Fruit fly (Drosophila melanogaster) whole organism, embryonic: Measurements from ENCODE around the gene Lsp1alpha.

Experiments
- Antp ChIP-seq: fragments of 200-800 bp; sonication (Bioruptor generic); optimal IDR thresholded peaks from 3 replicates; lab custom pipeline; 2016; ENCODE audit warnings: missing biosample characterization, missing genetic modification characterization
- Atf3 ChIP-seq: fragments of 200-800 bp; sonication (Bioruptor generic); optimal IDR thresholded peaks from 3 replicates; lab custom pipeline; 2016; ENCODE audit warnings: missing biosample characterization, missing genetic modification characterization
- Bgb ChIP-seq: fragments of 200-800 bp; sonication (Bioruptor generic); IDR thresholded peaks from 2 replicates; pipeline ENCODE4 v1.3.6; 2022; ENCODE audit warnings: missing biosample characterization, missing genetic modification characterization; ENCODE audit not compliant: partially characterized antibody
- Blimp-1 ChIP-seq: fragments of 200-800 bp; sonication (Bioruptor generic); optimal IDR thresholded peaks from 3 replicates; lab custom pipeline; 2018; ENCODE audit warnings: missing biosample characterization, missing genetic modification characterization, mild to moderate bottlenecking, moderate library complexity, missing genetic modification reagents
- BtbVII ChIP-seq: fragments of 200-800 bp; sonication (Bioruptor generic); optimal IDR thresholded peaks from 3 replicates; lab custom pipeline; 2017; ENCODE audit warnings: missing biosample characterization, mild to moderate bottlenecking, missing genetic modification characterization
- CG11093 ChIP-seq: fragments of 200-800 bp; sonication (Bioruptor generic); IDR thresholded peaks from 3 replicates; pipeline ENCODE4 v1.3.6; 2022; ENCODE audit warnings: missing biosample characterization, missing genetic modification characterization
- CG11247 ChIP-seq: fragments of 200-800 bp; sonication (Bioruptor generic); IDR thresholded peaks from 2 replicates; pipeline ENCODE4 v1.3.6; 2022; ENCODE audit warnings: missing biosample characterization, missing genetic modification characterization
- CG11723 ChIP-seq: fragments of 200-800 bp; sonication (Bioruptor generic); optimal IDR thresholded peaks from 2 replicates; lab custom pipeline; 2017; ENCODE audit warnings: missing biosample characterization, mild to moderate bottlenecking, missing genetic modification characterization
- CG13287 ChIP-seq: fragments of 200-800 bp; sonication (Bioruptor generic); IDR thresholded peaks from 2 replicates; pipeline ENCODE4 v1.3.6; 2022; ENCODE audit warnings: missing biosample characterization, missing genetic modification characterization; ENCODE audit not compliant: partially characterized antibody
- CG1603 ChIP-seq: fragments of 200-800 bp; sonication (Bioruptor generic); optimal IDR thresholded peaks from 2 replicates; lab custom pipeline; 2019; ENCODE audit warnings: missing biosample characterization, mild to moderate bottlenecking, missing genetic modification characterization, moderate library complexity
- CG2202 ChIP-seq: fragments of 200-800 bp; sonication (Bioruptor generic); optimal IDR thresholded peaks from 2 replicates; lab custom pipeline; 2018; ENCODE audit warnings: missing biosample characterization, mild to moderate bottlenecking, missing genetic modification characterization
- CG4617 ChIP-seq: fragments of 200-800 bp; sonication (Bioruptor generic); optimal IDR thresholded peaks from 3 replicates; lab custom pipeline; 2016; ENCODE audit warnings: missing biosample characterization, missing genetic modification characterization, borderline replicate concordance
- CG5180 ChIP-seq: fragments of 200-800 bp; sonication (Bioruptor generic); optimal IDR thresholded peaks from 3 replicates; lab custom pipeline; 2017; ENCODE audit warnings: missing biosample characterization, missing genetic modification characterization, mild to moderate bottlenecking, moderate library complexity, missing genetic modification reagents
- CG6689 ChIP-seq: fragments of 200-800 bp; sonication (Bioruptor generic); IDR thresholded peaks from 2 replicates; pipeline ENCODE4 v1.3.6; 2022; ENCODE audit warnings: missing biosample characterization, missing genetic modification characterization
- CG6813 ChIP-seq: fragments of 200-800 bp; sonication (Bioruptor generic); optimal IDR thresholded peaks from 2 replicates; lab custom pipeline; 2017; ENCODE audit warnings: missing biosample characterization, missing genetic modification characterization, mild to moderate bottlenecking, moderate library complexity, missing genetic modification reagents
- CG7839 ChIP-seq: fragments of 200-800 bp; sonication (Bioruptor generic); optimal IDR thresholded peaks from 3 replicates; lab custom pipeline; 2018; ENCODE audit warnings: missing biosample characterization, mild to moderate bottlenecking, missing genetic modification characterization, moderate library complexity
- CG7963 ChIP-seq: fragments of 200-800 bp; sonication (Bioruptor generic); IDR thresholded peaks from 3 replicates; pipeline ENCODE4 v1.3.6; 2022; ENCODE audit warnings: missing biosample characterization, missing genetic modification characterization; ENCODE audit not compliant: partially characterized antibody
- Deaf1 ChIP-seq: fragments of 200-800 bp; optimal IDR thresholded peaks from 3 replicates; lab custom pipeline; 2019; ENCODE audit warnings: missing biosample characterization, mild to moderate bottlenecking, missing genetic modification characterization, moderate library complexity
- Dip2 ChIP-seq: fragments of 200-800 bp; sonication (Bioruptor generic); IDR thresholded peaks from 2 replicates; pipeline ENCODE4 v1.3.6; 2022; ENCODE audit warnings: missing biosample characterization, missing genetic modification characterization
- Dll ChIP-seq: fragments of 200-800 bp; sonication (Bioruptor generic); IDR thresholded peaks from 4 replicates; pipeline ENCODE4 v1.3.6; 2022; ENCODE audit warnings: missing biosample characterization, missing genetic modification characterization; ENCODE audit not compliant: partially characterized antibody
- E2f2 ChIP-seq: fragments of 200-800 bp; sonication (Bioruptor generic); IDR thresholded peaks from 2 replicates; pipeline ENCODE4 v1.3.6; 2022; ENCODE audit warnings: missing biosample characterization, missing genetic modification characterization
- Elba2 ChIP-seq: fragments of 200-800 bp; sonication (Bioruptor generic); optimal IDR thresholded peaks from 3 replicates; lab custom pipeline; 2016; ENCODE audit warnings: missing biosample characterization, missing genetic modification characterization
- Ets97D ChIP-seq: fragments of 200-800 bp; sonication (Bioruptor generic); optimal IDR thresholded peaks from 3 replicates; lab custom pipeline; 2016; ENCODE audit warnings: missing biosample characterization, missing genetic modification characterization
- Gsc ChIP-seq: fragments of 200-800 bp; sonication (Bioruptor generic); IDR thresholded peaks from 2 replicates; pipeline ENCODE4 v1.3.6; 2022; ENCODE audit warnings: missing biosample characterization, missing genetic modification characterization
- HmgZ ChIP-seq: fragments of 200-800 bp; sonication (Bioruptor generic); optimal IDR thresholded peaks from 2 replicates; lab custom pipeline; 2018; ENCODE audit warnings: missing biosample characterization, mild to moderate bottlenecking, missing genetic modification characterization
- Nf-YC ChIP-seq: fragments of 200-800 bp; optimal IDR thresholded peaks from 3 replicates; lab custom pipeline; 2019; ENCODE audit warnings: missing biosample characterization, mild to moderate bottlenecking, missing genetic modification characterization, moderate library complexity
- Oli ChIP-seq: fragments of 200-800 bp; sonication (Bioruptor generic); optimal IDR thresholded peaks from 2 replicates; lab custom pipeline; 2018; ENCODE audit warnings: missing biosample characterization, mild to moderate bottlenecking, missing genetic modification characterization, moderate library complexity
- Opbp ChIP-seq: fragments of 200-800 bp; sonication (Bioruptor generic); IDR thresholded peaks from 3 replicates; pipeline ENCODE4 v1.3.6; 2022; ENCODE audit warnings: missing biosample characterization, missing genetic modification characterization; ENCODE audit not compliant: partially characterized antibody
- Rfx ChIP-seq: fragments of 200-800 bp; sonication (Bioruptor generic); IDR thresholded peaks from 2 replicates; pipeline ENCODE4 v1.3.6; 2022; ENCODE audit warnings: missing biosample characterization, missing genetic modification characterization
- Xrp1 ChIP-seq: fragments of 200-800 bp; sonication (Bioruptor generic); IDR thresholded peaks from 2 replicates; pipeline ENCODE4 v1.3.6; 2022; ENCODE audit warnings: missing biosample characterization, missing genetic modification characterization
- ato ChIP-seq: fragments of 200-800 bp; sonication (Bioruptor generic); IDR thresholded peaks from 2 replicates; pipeline ENCODE4 v1.3.6; 2022; ENCODE audit warnings: missing biosample characterization, missing genetic modification characterization; ENCODE audit not compliant: partially characterized antibody
- br ChIP-seq: fragments of >200 bp; optimal IDR thresholded peaks from 2 replicates; lab custom pipeline; 2017
- dmrt11E ChIP-seq: fragments of 200-800 bp; sonication (Bioruptor generic); optimal IDR thresholded peaks from 3 replicates; lab custom pipeline; 2018; ENCODE audit warnings: missing biosample characterization, mild to moderate bottlenecking, missing genetic modification characterization, moderate library complexity
- emc ChIP-seq: fragments of 200-800 bp; sonication (Bioruptor generic); optimal IDR thresholded peaks from 2 replicates; lab custom pipeline; 2016; ENCODE audit warnings: missing biosample characterization, missing genetic modification characterization
- gfzf ChIP-seq: fragments of 200-800 bp; sonication (Bioruptor generic); optimal IDR thresholded peaks from 2 replicates; lab custom pipeline; 2016; ENCODE audit warnings: missing biosample characterization, mild to moderate bottlenecking, missing genetic modification characterization, moderate library complexity
- hbn ChIP-seq: fragments of 200-800 bp; sonication (Bioruptor generic); IDR thresholded peaks from 2 replicates; pipeline ENCODE4 v1.3.6; 2022; ENCODE audit warnings: missing biosample characterization, missing genetic modification characterization; ENCODE audit not compliant: partially characterized antibody
- inv ChIP-seq: fragments of 200-800 bp; sonication (Bioruptor generic); IDR thresholded peaks from 2 replicates; pipeline ENCODE4 v1.3.6; 2022; ENCODE audit warnings: missing biosample characterization, missing genetic modification characterization; ENCODE audit not compliant: partially characterized antibody
- lbe ChIP-seq: fragments of 200-800 bp; sonication (Bioruptor generic); optimal IDR thresholded peaks from 2 replicates; lab custom pipeline; 2016; ENCODE audit warnings: missing biosample characterization, mild to moderate bottlenecking, missing genetic modification characterization
- lmd ChIP-seq: fragments of 200-800 bp; sonication (Bioruptor generic); IDR thresholded peaks from 2 replicates; pipeline ENCODE4 v1.3.6; 2022; ENCODE audit warnings: missing biosample characterization, missing genetic modification characterization
- mirr ChIP-seq: fragments of 200-800 bp; sonication (Bioruptor generic); optimal IDR thresholded peaks from 3 replicates; lab custom pipeline; 2018; ENCODE audit warnings: missing biosample characterization, mild to moderate bottlenecking, missing genetic modification characterization
- pnt ChIP-seq: fragments of 200-800 bp; sonication (Bioruptor generic); optimal IDR thresholded peaks from 3 replicates; lab custom pipeline; 2016; ENCODE audit warnings: missing biosample characterization, missing genetic modification characterization
- pros ChIP-seq: fragments of 200-800 bp; sonication (Bioruptor generic); optimal IDR thresholded peaks from 3 replicates; lab custom pipeline; 2019; ENCODE audit warnings: missing biosample characterization, mild to moderate bottlenecking, missing genetic modification characterization, moderate library complexity
- pum ChIP-seq: fragments of 200-800 bp; sonication (Bioruptor generic); optimal IDR thresholded peaks from 2 replicates; lab custom pipeline; 2016; ENCODE audit warnings: missing biosample characterization, missing genetic modification characterization
- row ChIP-seq: fragments of 200-800 bp; sonication (Bioruptor generic); IDR thresholded peaks from 3 replicates; pipeline ENCODE4 v1.3.6; 2022; ENCODE audit warnings: missing biosample characterization, missing genetic modification characterization
- sens ChIP-seq: fragments of 200-800 bp; sonication (Bioruptor generic); peaks from one replicate; lab custom pipeline; 2016; ENCODE audit warnings: missing biosample characterization, missing genetic modification characterization
- so ChIP-seq: fragments of 200-800 bp; sonication (Bioruptor generic); IDR thresholded peaks from 3 replicates; pipeline ENCODE4 v1.3.6; 2022; ENCODE audit warnings: missing biosample characterization, missing genetic modification characterization
- sqz ChIP-seq: fragments of 200-800 bp; sonication (Bioruptor generic); optimal IDR thresholded peaks from 3 replicates; lab custom pipeline; 2018; ENCODE audit warnings: missing biosample characterization, mild to moderate bottlenecking, missing genetic modification characterization
- tgo ChIP-seq: fragments of 200-800 bp; sonication (Bioruptor generic); IDR thresholded peaks from 3 replicates; pipeline ENCODE4 v1.3.6; 2022; ENCODE audit warnings: missing biosample characterization, missing genetic modification characterization
- tna ChIP-seq: fragments of 200-800 bp; sonication (Bioruptor generic); IDR thresholded peaks from 2 replicates; pipeline ENCODE4 v1.3.6; 2022; ENCODE audit warnings: missing biosample characterization, missing genetic modification characterization; ENCODE audit not compliant: partially characterized antibody
- tx ChIP-seq: fragments of 200-800 bp; sonication (Bioruptor generic); optimal IDR thresholded peaks from 2 replicates; lab custom pipeline; 2016; ENCODE audit warnings: missing biosample characterization, missing genetic modification characterization
- z ChIP-seq: fragments of 200-800 bp; sonication (Bioruptor generic); IDR thresholded peaks from 3 replicates; pipeline ENCODE4 v1.3.6; 2022; ENCODE audit warnings: missing biosample characterization, missing genetic modification characterization

Lsp1alpha gene

dm6 chrX:12466541-12467240, 23.4 kb upstream of the Lsp1alpha start (continued):
- TF ChIP-seq Opbp (GFP tag; lab: Robert Waterston, UW): no peak
- no peak for TF ChIP-seq CG11093 (GFP tag; lab: Robert Waterston, UW)
- TF ChIP-seq CG7839: peak; percentile 65
- no peak for TF ChIP-seq inv (GFP tag; lab: Robert Waterston, UW)
- TF ChIP-seq Deaf1: no peak
- TF ChIP-seq so: no peak
- TF ChIP-seq mirr (GFP tag; lab: Kevin White, UChicago): no peak
- peak; percentile 56 for TF ChIP-seq Oli (tag; lab: Kevin White, UChicago)
- no peak for TF ChIP-seq HmgZ (tag; lab: Kevin White, UChicago)
- TF ChIP-seq dmrt11E: no peak
- peak; percentile 19 for TF ChIP-seq CG11723 (GFP tag; lab: Kevin White, UChicago)
- TF ChIP-seq pum (GFP tag; lab: Kevin White, UChicago): no peak
- TF ChIP-seq CG6813 (GFP tag; lab: Kevin White, UChicago): peak; percentile 11
- TF ChIP-seq BtbVII (GFP tag; lab: Kevin White, UChicago): peak; percentile 44
- no peak for TF ChIP-seq emc (GFP tag; lab: Kevin White, UChicago)
- no peak for TF ChIP-seq z (GFP tag; lab: Robert Waterston, UW)
- TF ChIP-seq CG5180 (GFP tag; lab: Kevin White, UChicago): peak; percentile 29
- TF ChIP-seq CG4617 (GFP tag; lab: Kevin White, UChicago): no peak
- 0 out of 2 replicates have a peak, but pooled peaks have one; percentile 5 for TF ChIP-seq Xrp1 (GFP tag; lab: Robert Waterston, UW)
- TF ChIP-seq Blimp-1: peak; percentile 23
- no peak for TF ChIP-seq Dip2 (GFP tag; lab: Robert Waterston, UW)
- TF ChIP-seq gfzf: no peak
- TF ChIP-seq br (lab: Kevin White, UChicago): no peak
- peak; percentile 61 for TF ChIP-seq row (GFP tag; lab: Robert Waterston, UW)
- TF ChIP-seq CG7963: no peak
- no peak for TF ChIP-seq lbe
- TF ChIP-seq tgo (GFP tag; lab: Robert Waterston, UW): no peak
- TF ChIP-seq Nf-YC (tag; lab: Kevin White, UChicago): peak; percentile 39
- no peak for TF ChIP-seq pros (GFP tag; lab: Kevin White, UChicago)
- TF ChIP-seq Rfx (GFP tag; lab: Robert Waterston, UW): peak; percentile 39
- TF ChIP-seq pnt (GFP tag; lab: Kevin White, UChicago): peak; percentile 22
- no peak for TF ChIP-seq CG2202 (tag; lab: Kevin White, UChicago)
- peak; percentile 57 for TF ChIP-seq lmd (GFP tag; lab: Robert Waterston, UW)
- peak; percentile 55 for TF ChIP-seq Antp (GFP tag; lab: Kevin White, UChicago)
- no peak for TF ChIP-seq CG6689 (GFP tag; lab: Robert Waterston, UW)
- TF ChIP-seq sqz: no peak

- TF ChIP-seq tx (no peak), CG1603 (tag; lab: Kevin White, UChicago) (peak; percentile 4), E2f2 (GFP tag; lab: Robert Waterston, UW) (peak; percentile 65), ato (GFP tag; lab: Robert Waterston, UW) (0 out of 2 replicates have a peak, but pooled peaks have one; percentile 15), hbn (GFP tag; lab: Robert Waterston, UW) (no peak), Atf3 (GFP tag; lab: Kevin White, UChicago) (no peak), Elba2 (GFP tag; lab: Kevin White, UChicago) (peak; percentile 20), sens (peak; percentile 53), CG11247 (GFP tag; lab: Robert Waterston, UW) (no peak), CG13287 (GFP tag; lab: Robert Waterston, UW) (peak; percentile 60), tna (GFP tag; lab: Robert Waterston, UW) (0 out of 2 replicates have a peak, but pooled peaks have one; percentile 26), Gsc (GFP tag; lab: Robert Waterston, UW) (no peak), BtbVII (GFP tag; lab: Kevin White, UChicago) (no peak), Dll (GFP tag; lab: Robert Waterston, UW) (0 out of 4 replicates have a peak, but pooled peaks have one; percentile 31), Bgb (GFP tag; lab: Robert Waterston, UW) (peak; percentile 11; the same call in 1 of the 2 replicates), Ets97D (peak; percentile 5)
These were observed 22.9 kb upstream of the Lsp1alpha start for dm6 chrX:12467241-12467597.
